Worm (Caenorhabditis elegans) whole organism, L2 larva: ENCODE measurements around the gene fln-2.
A peak's percentile ranks its signal among the peaks of the same experiment; 100 is the strongest.

Source experiments
- C34F6.9 ChIP-seq: fragments of 150-350 bp; optimal IDR thresholded peaks from 2 replicates; lab custom pipeline; 2014; ENCODE audit warnings: missing biosample characterization, missing genetic modification characterization
- F13H6.1 ChIP-seq: sonication (generic microtip); optimal IDR thresholded peaks from 2 replicates; lab custom pipeline; 2016; ENCODE audit warnings: missing genetic modification characterization, missing compliant biosample characterization
- R02D3.7 ChIP-seq: fragments of 150-350 bp; optimal IDR thresholded peaks from 2 replicates; lab custom pipeline; 2014; ENCODE audit warnings: missing biosample characterization, missing genetic modification characterization
- Y55F3AM.14 ChIP-seq: fragments of 200-800 bp; sonication (Bioruptor generic); optimal IDR thresholded peaks from 2 replicates; lab custom pipeline; 2018; ENCODE audit warnings: mild to moderate bottlenecking, missing genetic modification characterization, missing compliant biosample characterization
- ZK546.5 ChIP-seq: sonication (generic microtip); optimal IDR thresholded peaks from 2 replicates; lab custom pipeline; 2017; ENCODE audit warnings: missing biosample characterization, missing genetic modification characterization
- aly-2 ChIP-seq: fragments of 150-350 bp; optimal IDR thresholded peaks from 2 replicates; lab custom pipeline; 2014; ENCODE audit warnings: missing biosample characterization, missing genetic modification characterization
- ama-1 ChIP-seq: fragments of 150-350 bp; optimal IDR thresholded peaks from 2 replicates; lab custom pipeline; 2018; ENCODE audit warnings: inconsistent platforms
- blmp-1 ChIP-seq: sonication (generic microtip); optimal IDR thresholded peaks from 2 replicates; lab custom pipeline; 2017; ENCODE audit warnings: missing genetic modification characterization, mild to moderate bottlenecking, missing compliant biosample characterization, antibody characterized with exemption, moderate library complexity; ENCODE audit not compliant: insufficient read depth
- ceh-82 ChIP-seq: fragments of 150-350 bp; optimal IDR thresholded peaks from 2 replicates; lab custom pipeline; 2014; ENCODE audit warnings: missing biosample characterization, missing genetic modification characterization
- dmd-4 ChIP-seq: sonication (generic microtip); optimal IDR thresholded peaks from 2 replicates; lab custom pipeline; 2017; ENCODE audit warnings: missing biosample characterization, missing genetic modification characterization
- egl-27 ChIP-seq: sonication (generic microtip); optimal IDR thresholded peaks from 3 replicates; lab custom pipeline; 2017; ENCODE audit warnings: missing biosample characterization, missing genetic modification reagents, missing genetic modification characterization
- elt-1 ChIP-seq: fragments of 150-350 bp; optimal IDR thresholded peaks from 2 replicates; lab custom pipeline; 2014; ENCODE audit warnings: missing biosample characterization, missing genetic modification characterization
- fos-1 ChIP-seq: fragments of 150-350 bp; optimal IDR thresholded peaks from 2 replicates; lab custom pipeline; 2014; ENCODE audit warnings: missing biosample characterization, missing genetic modification characterization
- gmeb-1 ChIP-seq: fragments of 150-350 bp; optimal IDR thresholded peaks from 2 replicates; lab custom pipeline; 2014; ENCODE audit warnings: missing biosample characterization, missing genetic modification characterization
- lin-11 ChIP-seq: fragments of 150-350 bp; sonication (generic microtip); optimal IDR thresholded peaks from 2 replicates; lab custom pipeline; 2014; ENCODE audit warnings: missing biosample characterization, missing genetic modification characterization, inconsistent platforms, mixed read lengths
- lin-13 ChIP-seq: fragments of 150-350 bp; optimal IDR thresholded peaks from 2 replicates; lab custom pipeline; 2014; ENCODE audit warnings: missing biosample characterization, missing genetic modification reagents, missing genetic modification characterization
- lin-39 ChIP-seq: fragments of 150-350 bp; optimal IDR thresholded peaks from 2 replicates; lab custom pipeline; 2014; ENCODE audit warnings: missing biosample characterization, missing genetic modification reagents, missing genetic modification characterization
- lsy-2 ChIP-seq, 2 experiments: fragments of 150-350 bp in 1 of 2; sonication (generic microtip) in 1 of 2; optimal IDR thresholded peaks; 2 replicates each; lab custom pipeline; 2014 to 2017; ENCODE audit warnings: missing biosample characterization in 2 of 2, missing genetic modification characterization in 2 of 2
- mab-5 ChIP-seq: fragments of 150-350 bp; optimal IDR thresholded peaks from 2 replicates; lab custom pipeline; 2014; ENCODE audit warnings: missing biosample characterization, missing genetic modification characterization
- mbf-1 ChIP-seq: sonication (generic microtip); optimal IDR thresholded peaks from 2 replicates; lab custom pipeline; 2017; ENCODE audit warnings: missing biosample characterization, missing genetic modification characterization
- mdl-1 ChIP-seq, 2 experiments: fragments of 150-350 bp in 1 of 2; sonication (generic microtip) in 1 of 2; optimal IDR thresholded peaks; 2 replicates each; lab custom pipeline; 2017; ENCODE audit warnings: missing biosample characterization in 2 of 2, missing genetic modification characterization in 2 of 2
- nhr-10 ChIP-seq: sonication (generic microtip); optimal IDR thresholded peaks from 2 replicates; lab custom pipeline; 2017; ENCODE audit warnings: missing biosample characterization, missing genetic modification characterization
- nhr-11 ChIP-seq: fragments of 150-350 bp; optimal IDR thresholded peaks from 2 replicates; lab custom pipeline; 2014; ENCODE audit warnings: missing biosample characterization, missing genetic modification characterization
- nhr-12 ChIP-seq: fragments of 150-350 bp; optimal IDR thresholded peaks from 2 replicates; lab custom pipeline; 2014; ENCODE audit warnings: missing biosample characterization, missing genetic modification characterization
- nhr-129 ChIP-seq: fragments of 150-350 bp; optimal IDR thresholded peaks from 2 replicates; lab custom pipeline; 2014; ENCODE audit warnings: missing biosample characterization, missing genetic modification characterization
- nhr-23 ChIP-seq: fragments of 150-350 bp; optimal IDR thresholded peaks from 2 replicates; lab custom pipeline; 2014; ENCODE audit warnings: missing biosample characterization, missing genetic modification reagents, missing genetic modification characterization
- nhr-237 ChIP-seq: fragments of 150-350 bp; optimal IDR thresholded peaks from 2 replicates; lab custom pipeline; 2014; ENCODE audit warnings: missing biosample characterization, missing genetic modification characterization
- nhr-25 ChIP-seq: fragments of 150-350 bp; sonication (generic microtip); optimal IDR thresholded peaks from 3 replicates; lab custom pipeline; 2014; ENCODE audit warnings: missing biosample characterization, missing genetic modification characterization
- nhr-6 ChIP-seq: fragments of 150-350 bp; optimal IDR thresholded peaks from 2 replicates; lab custom pipeline; 2014; ENCODE audit warnings: missing biosample characterization, missing genetic modification characterization
- nhr-77 ChIP-seq: fragments of 150-350 bp; optimal IDR thresholded peaks from 2 replicates; lab custom pipeline; 2014; ENCODE audit warnings: missing biosample characterization, missing genetic modification characterization
- peb-1 ChIP-seq: fragments of 150-350 bp; optimal IDR thresholded peaks from 2 replicates; lab custom pipeline; 2014; ENCODE audit warnings: missing biosample characterization, missing genetic modification characterization
- sem-4 ChIP-seq: fragments of 150-350 bp; optimal IDR thresholded peaks from 2 replicates; lab custom pipeline; 2014; ENCODE audit warnings: missing biosample characterization, missing genetic modification reagents, missing genetic modification characterization
- skn-1 ChIP-seq: sonication (generic microtip); optimal IDR thresholded peaks from 2 replicates; lab custom pipeline; 2017; ENCODE audit warnings: missing biosample characterization, missing genetic modification characterization
- sma-3 ChIP-seq: sonication (generic microtip); optimal IDR thresholded peaks from 2 replicates; lab custom pipeline; 2016; ENCODE audit warnings: missing genetic modification reagents, missing genetic modification characterization, missing compliant biosample characterization
- sma-9 ChIP-seq, 2 experiments: fragments of 150-350 bp in 1 of 2; sonication (generic microtip) in 1 of 2; optimal IDR thresholded peaks; 2 replicates each; lab custom pipeline; 2014 to 2016; ENCODE audit warnings: missing genetic modification characterization in 2 of 2, mild to moderate bottlenecking in 1 of 2, missing biosample characterization in 1 of 2, missing compliant biosample characterization in 1 of 2, missing genetic modification reagents in 1 of 2, moderate library complexity in 1 of 2
- snpc-4 ChIP-seq: fragments of 150-350 bp; optimal IDR thresholded peaks from 2 replicates; lab custom pipeline; 2014; ENCODE audit warnings: missing biosample characterization, missing genetic modification characterization
- unc-39 ChIP-seq: fragments of 150-350 bp; optimal IDR thresholded peaks from 2 replicates; lab custom pipeline; 2014; ENCODE audit warnings: missing biosample characterization, missing genetic modification characterization
- unc-55 ChIP-seq: fragments of 150-350 bp; sonication (generic microtip); optimal IDR thresholded peaks from 3 replicates; lab custom pipeline; 2014; ENCODE audit warnings: missing biosample characterization, missing genetic modification reagents, missing genetic modification characterization
- zag-1 ChIP-seq: fragments of 150-350 bp; optimal IDR thresholded peaks from 2 replicates; lab custom pipeline; 2014; ENCODE audit warnings: missing biosample characterization, missing genetic modification characterization
- ztf-1 ChIP-seq: fragments of 200-800 bp; sonication (Bioruptor generic); conservative IDR thresholded peaks from 2 replicates; pipeline ENCODE4 v1.3.6; 2022; ENCODE audit warnings: missing genetic modification characterization, missing compliant biosample characterization

fln-2 gene

DNA sequence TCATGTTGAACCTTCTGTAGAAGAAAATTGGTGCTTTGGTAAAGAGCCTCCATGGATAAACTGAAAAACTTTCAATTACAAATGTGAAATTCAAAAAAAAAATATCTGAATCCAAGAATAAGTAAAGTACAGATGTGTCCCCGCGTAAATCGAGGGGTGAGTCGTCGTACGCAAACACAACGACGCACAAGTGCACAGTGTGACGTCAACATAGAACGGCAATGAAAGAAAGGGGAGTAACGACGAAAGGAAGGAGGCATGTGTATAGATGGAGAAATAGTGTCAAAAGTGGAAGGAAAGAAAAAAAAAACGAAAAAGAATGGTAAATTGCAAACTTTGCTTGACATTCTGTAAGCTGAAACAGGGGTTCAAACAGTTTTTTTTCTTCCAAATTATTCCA is 44.0 kb downstream of the fln-2 start, which contains the start of gene memb-1 (continued):
- TF ChIP-seq peb-1 (tag; lab: Kevin White, UChicago) (no peak), lin-13 (GFP tag; lab: Kevin White, UChicago) (peak; percentile 62), gmeb-1 (tag; lab: Kevin White, UChicago) (peak; percentile 56), nhr-77 (tag; lab: Kevin White, UChicago) (no peak), sma-3 (GFP tag; lab: Kevin White, UChicago) (peak; percentile 38), sem-4 (tag; lab: Kevin White, UChicago) (peak; percentile 54), nhr-11 (tag; lab: Kevin White, UChicago) (no peak), egl-27 (tag; lab: Kevin White, UChicago) (peak; percentile 28), nhr-129 (tag; lab: Kevin White, UChicago) (peak; percentile 81), ZK546.5 (tag; lab: Kevin White, UChicago) (no peak), mab-5 (peak; percentile 31), snpc-4 (tag; lab: Kevin White, UChicago) (peak; percentile 13), ama-1 (no peak), lin-11 (tag; lab: Kevin White, UChicago) (peak; percentile 10)

ce11 chrX:9443871-9444270 is 46.4 kb downstream of the fln-2 start:
- no peak for TF ChIP-seq lin-39 (tag; lab: Kevin White, UChicago)
- TF ChIP-seq blmp-1 (tag; lab: Kevin White, UChicago), result no peak
- TF ChIP-seq egl-27 (tag; lab: Kevin White, UChicago), result no peak
- TF ChIP-seq peb-1 (tag; lab: Kevin White, UChicago), result no peak
- no peak for TF ChIP-seq nhr-12
- no peak for TF ChIP-seq gmeb-1 (tag; lab: Kevin White, UChicago)
- no peak for TF ChIP-seq F13H6.1 (tag; lab: Kevin White, UChicago)
- no peak for TF ChIP-seq Y55F3AM.14 (GFP tag; lab: Kevin White, UChicago)
- TF ChIP-seq unc-55, result no peak
- TF ChIP-seq sma-3 (GFP tag; lab: Kevin White, UChicago), result no peak
- TF ChIP-seq sma-9 (GFP tag; optimal IDR thresholded peaks at IDR 0.05; lab: Kevin White, UChicago), result no peak
- TF ChIP-seq sma-9 (tag; optimal IDR thresholded peaks at IDR 0.05; lab: Kevin White, UChicago), result no peak
- no peak for TF ChIP-seq ceh-82 (tag; lab: Kevin White, UChicago)
- no peak for TF ChIP-seq ztf-1
- no peak for TF ChIP-seq lin-11 (tag; lab: Kevin White, UChicago)
- no peak for TF ChIP-seq aly-2 (tag; lab: Kevin White, UChicago)
- no peak for TF ChIP-seq nhr-25 (tag; lab: Kevin White, UChicago)
- TF ChIP-seq zag-1 (tag; lab: Kevin White, UChicago), result no peak
- TF ChIP-seq fos-1 (tag; lab: Kevin White, UChicago), result no peak

DNA sequence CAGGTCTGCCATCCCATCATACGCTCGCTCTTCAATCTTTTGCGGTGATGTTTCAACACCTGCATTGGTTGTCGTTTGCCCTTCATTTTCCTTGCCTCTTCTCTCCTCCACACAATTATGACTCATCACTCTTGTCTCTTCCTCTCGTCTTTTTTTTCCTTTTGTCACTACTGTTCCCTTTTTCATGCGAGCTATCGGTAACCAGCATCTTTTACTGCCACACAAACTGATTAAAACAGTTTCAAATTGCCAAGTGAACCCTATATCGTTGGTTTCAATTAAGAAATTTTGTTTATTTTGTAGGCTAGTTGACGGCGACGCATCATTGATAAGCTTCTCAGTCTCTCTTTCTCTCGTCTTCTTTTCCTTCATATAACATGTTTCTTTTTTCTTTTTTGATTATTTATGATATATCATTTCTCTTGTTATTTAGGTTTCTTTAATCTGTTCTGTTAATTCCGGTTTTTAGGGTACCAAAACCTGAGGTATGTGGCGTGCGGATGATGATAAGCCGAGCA is 48.7 kb downstream of the fln-2 start, which contains the start of gene ZK899.1:
Gene ZK899.1, plus strand, starts transcription at position 468 of the 518 bp plus-strand sequence.
- TF ChIP-seq nhr-25 (tag; lab: Kevin White, UChicago) (peak; percentile 6), nhr-10 (tag; lab: Kevin White, UChicago) (no peak), nhr-129 (tag; lab: Kevin White, UChicago) (no peak), unc-39 (tag; lab: Kevin White, UChicago) (no peak), nhr-23 (tag; lab: Kevin White, UChicago) (no peak), peb-1 (tag; lab: Kevin White, UChicago) (no peak), blmp-1 (tag; lab: Kevin White, UChicago) (no peak), skn-1 (tag; lab: Kevin White, UChicago) (no peak), C34F6.9 (tag; lab: Kevin White, UChicago) (no peak), elt-1 (no peak), dmd-4 (tag; lab: Kevin White, UChicago) (no peak), fos-1 (tag; lab: Kevin White, UChicago) (peak; percentile 96), egl-27 (tag; lab: Kevin White, UChicago) (no peak), mab-5 (no peak), nhr-11 (tag; lab: Kevin White, UChicago) (no peak)

- TF ChIP-seq blmp-1 (tag; lab: Kevin White, UChicago) (no peak), snpc-4 (tag; lab: Kevin White, UChicago) (no peak), mbf-1 (tag; lab: Kevin White, UChicago) (no peak), unc-55 (no peak), lin-11 (tag; lab: Kevin White, UChicago) (no peak), sma-9 (GFP tag; optimal IDR thresholded peaks at IDR 0.05; lab: Kevin White, UChicago) (no peak), sma-9 (tag; optimal IDR thresholded peaks at IDR 0.05; lab: Kevin White, UChicago) (no peak), nhr-10 (tag; lab: Kevin White, UChicago) (no peak), ztf-1 (no peak), lsy-2 (tag; optimal IDR thresholded peaks at IDR 0.05; lab: Kevin White, UChicago) (no peak), nhr-6 (tag; lab: Kevin White, UChicago) (no peak), ceh-82 (tag; lab: Kevin White, UChicago) (no peak), nhr-237 (tag; lab: Kevin White, UChicago) (no peak), nhr-129 (tag; lab: Kevin White, UChicago) (no peak), dmd-4 (tag; lab: Kevin White, UChicago) (no peak), R02D3.7 (tag; lab: Kevin White, UChicago) (no peak), mdl-1 (tag; optimal IDR thresholded peaks at IDR 0.05; lab: Kevin White, UChicago) (no peak), ama-1 (no peak)
These were observed 51.8 kb downstream of the fln-2 start, which contains the start of gene ZK899.7 for ce11 chrX:9449330-9449729. ZK899.7 (minus strand) TSS chrX:9449430.
